Fruit fly (Drosophila melanogaster): ENCODE data around the gene CG42371.

The CG42371 gene

dm6 chr2L:2168184-2168893, 48.7 kb downstream of the CG42371 start (continued):
- TF ChIP-seq lmd (GFP tag; IDR thresholded peaks at IDR 0.05) = no peak
- TF ChIP-seq wdn (GFP tag; IDR thresholded peaks at IDR 0.05) = no peak
- TF ChIP-seq CG8924 (tag; optimal IDR thresholded peaks at IDR 0.05) = peak; percentile 34
- peak; percentile 12 for TF ChIP-seq Fer3 (tag; optimal IDR thresholded peaks at IDR 0.05)
- TF ChIP-seq tna (GFP tag; IDR thresholded peaks at IDR 0.05; ENCODE audit: partially characterized antibody) = no peak
- TF ChIP-seq CG13424 (tag; optimal IDR thresholded peaks at IDR 0.05) = peak; percentile 32
- peak; percentile 22 for TF ChIP-seq org-1 (GFP tag; optimal IDR thresholded peaks at IDR 0.05)
- TF ChIP-seq bsh (GFP tag; optimal IDR thresholded peaks at IDR 0.05) = peak in 1 of 2 experiments; percentile 61
- TF ChIP-seq Hr51 (GFP tag; optimal IDR thresholded peaks at IDR 0.05) = no peak
- peak; percentile 17 for TF ChIP-seq CG12659 (GFP tag; optimal IDR thresholded peaks at IDR 0.05)
- TF ChIP-seq CG1529 (GFP tag; optimal IDR thresholded peaks at IDR 0.05) = peak; percentile 17
- TF ChIP-seq Drgx (GFP tag; IDR thresholded peaks at IDR 0.05) = peak; percentile 81
- TF ChIP-seq CG3407 (GFP tag; optimal IDR thresholded peaks at IDR 0.05) = peak; percentile 20
- peak; percentile 80 for TF ChIP-seq lab (GFP tag; optimal IDR thresholded peaks at IDR 0.05)
- peak; percentile 1 for TF ChIP-seq CG14710 (tag; optimal IDR thresholded peaks at IDR 0.05)
- TF ChIP-seq mirr (GFP tag; optimal IDR thresholded peaks at IDR 0.05) = peak; percentile 92
- no peak for TF ChIP-seq hkb (optimal IDR thresholded peaks at IDR 0.05)
- TF ChIP-seq hkb (GFP tag; IDR thresholded peaks at IDR 0.05) = peak; percentile 46
- TF ChIP-seq CG7987 (GFP tag; optimal IDR thresholded peaks at IDR 0.05) = peak; percentile 17
- peak; percentile 68; the same call in 1 of the 3 replicates for TF ChIP-seq ci (GFP tag; IDR thresholded peaks at IDR 0.05)
- peak; percentile 40 for TF ChIP-seq run (tag; optimal IDR thresholded peaks at IDR 0.05)
- peak; percentile 67 for TF ChIP-seq CG13296 (GFP tag; optimal IDR thresholded peaks at IDR 0.05)
- peak; percentile 4 for TF ChIP-seq ac (GFP tag; optimal IDR thresholded peaks at IDR 0.05)
- no peak for TF ChIP-seq CG2199 (GFP tag; IDR thresholded peaks at IDR 0.05)
- TF ChIP-seq gem (tag; optimal IDR thresholded peaks at IDR 0.05) = peak; percentile 29
- TF ChIP-seq CG33213 (GFP tag; optimal IDR thresholded peaks at IDR 0.05) = no peak
- TF ChIP-seq jumu (GFP tag; optimal IDR thresholded peaks at IDR 0.05) = no peak
- TF ChIP-seq MESR4 (GFP tag; optimal IDR thresholded peaks at IDR 0.05) = no peak
- TF ChIP-seq Scr (GFP tag; IDR thresholded peaks at IDR 0.05; ENCODE audit: partially characterized antibody) = no peak
- TF ChIP-seq CG12219 (GFP tag; optimal IDR thresholded peaks at IDR 0.05) = peak; percentile 63
- peak; percentile 29 for TF ChIP-seq CG6765 (GFP tag; optimal IDR thresholded peaks at IDR 0.05)
- TF ChIP-seq sna (GFP tag; IDR thresholded peaks at IDR 0.05; ENCODE audit: partially characterized antibody) = no peak
- TF ChIP-seq CG18262 (tag; optimal IDR thresholded peaks at IDR 0.05) = peak; percentile 4
- TF ChIP-seq CG4707 (GFP tag; optimal IDR thresholded peaks at IDR 0.05) = peak; percentile 38
- TF ChIP-seq CG15696 (tag; optimal IDR thresholded peaks at IDR 0.05) = peak; percentile 28
- TF ChIP-seq zfh2 (GFP tag; optimal IDR thresholded peaks at IDR 0.05) = no peak
- peak; percentile 40 for TF ChIP-seq CG34376 (GFP tag; optimal IDR thresholded peaks at IDR 0.05)
- TF ChIP-seq so (GFP tag; IDR thresholded peaks at IDR 0.05) = peak; percentile 31; the same call in 1 of the 3 replicates
- TF ChIP-seq schlank (tag; optimal IDR thresholded peaks at IDR 0.05) = peak; percentile 68
- peak; percentile 38 for TF ChIP-seq CG1603 (tag; optimal IDR thresholded peaks at IDR 0.05)
- no peak for TF ChIP-seq CG12744 (GFP tag; optimal IDR thresholded peaks at IDR 0.05)
- peak; percentile 7 for TF ChIP-seq CG11504 (tag; optimal IDR thresholded peaks at IDR 0.05)
- TF ChIP-seq CG14441 (GFP tag; IDR thresholded peaks at IDR 0.05) = no peak
- no peak for TF ChIP-seq lbe (GFP tag; optimal IDR thresholded peaks at IDR 0.05)
- TF ChIP-seq CG6813 (GFP tag; optimal IDR thresholded peaks at IDR 0.05) = peak; percentile 70
- peak; percentile 52 for TF ChIP-seq CG12769 (tag; optimal IDR thresholded peaks at IDR 0.05)
- no peak for TF ChIP-seq Nf-YC (tag; optimal IDR thresholded peaks at IDR 0.05)
- no peak for TF ChIP-seq CG15479 (GFP tag; optimal IDR thresholded peaks at IDR 0.05)

All from whole organism, embryonic.